Worm (Caenorhabditis elegans): ENCODE data around the gene srw-32.

The srw-32 gene

DNA sequence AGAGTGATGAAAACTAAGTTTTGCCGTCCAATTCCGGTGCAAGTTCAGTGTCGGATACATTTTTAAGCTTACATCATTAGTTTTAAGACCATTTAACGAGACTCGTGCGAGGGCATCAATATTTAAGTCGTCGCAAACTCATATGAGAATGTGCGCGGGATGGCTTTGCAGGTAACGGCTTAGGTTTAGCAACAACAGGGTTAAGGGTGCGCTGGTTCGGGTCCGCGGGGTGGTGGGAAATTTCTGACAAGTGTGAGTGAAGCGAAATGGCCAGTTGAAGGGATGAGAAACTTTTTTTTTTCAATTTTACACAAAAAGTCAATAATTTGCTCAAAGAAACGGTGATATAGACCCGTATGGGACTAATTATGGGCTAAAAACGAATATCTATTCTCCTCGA, 5.2 kb downstream of the srw-32 start (continued):
- peak; percentile 64; the same call in 1 of the 2 replicates for TF ChIP-seq lin-26 (GFP tag; IDR thresholded peaks at IDR 0.05)
- TF ChIP-seq mel-28 (tag; optimal IDR thresholded peaks at IDR 0.05; ENCODE audit: borderline replicate concordance) = no peak
- peak; percentile 44 for TF ChIP-seq B0261.1 (tag; optimal IDR thresholded peaks at IDR 0.05)
- TF ChIP-seq tbp1 (GFP tag; optimal IDR thresholded peaks at IDR 0.05) = peak; percentile 73
- TF ChIP-seq D2030.7 (GFP tag; IDR thresholded peaks at IDR 0.05) = no peak

DNA sequence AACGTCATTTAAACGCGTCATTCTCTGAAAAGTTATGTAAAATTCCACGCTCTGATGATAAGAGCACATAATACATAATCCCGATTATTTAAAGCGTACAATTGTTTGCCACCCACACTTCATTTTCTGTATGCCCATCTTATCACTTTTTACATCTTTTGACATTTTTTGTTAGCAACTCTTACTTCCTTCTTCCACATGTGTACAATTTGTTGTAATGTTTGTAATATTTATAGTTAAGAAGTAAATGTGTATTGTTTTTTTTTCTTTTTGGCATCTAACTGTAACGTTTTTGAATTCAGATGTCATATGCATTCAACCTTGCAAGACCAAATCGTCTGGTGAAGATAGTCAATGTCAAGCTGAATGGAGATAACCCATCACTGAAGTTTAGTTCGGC, 12.1 kb downstream of the srw-32 start, which contains the start of gene fbxa-136:
fbxa-136 (plus strand) TSS at position 301 of the 400 bp plus-strand sequence.
- TF ChIP-seq atf-7 (tag; optimal IDR thresholded peaks at IDR 0.05) (no peak), nfyb-1 (GFP tag; IDR thresholded peaks at IDR 0.05) (no peak), efl-1 (GFP tag; optimal IDR thresholded peaks at IDR 0.05) (no peak), attf-5 (GFP tag; optimal IDR thresholded peaks at IDR 0.05) (no peak), pha-4 (tag; optimal IDR thresholded peaks at IDR 0.05) (no peak), sea-2 (GFP tag; IDR thresholded peaks at IDR 0.05) (no peak), Y56A3A.18 (GFP tag; IDR thresholded peaks at IDR 0.05) (no peak), ztf-26 (tag; optimal IDR thresholded peaks at IDR 0.05) (no peak), attf-3 (GFP tag; conservative IDR thresholded peaks at IDR 0.05) (no peak), ccch-3 (GFP tag; optimal IDR thresholded peaks at IDR 0.05) (no peak), unc-130 (GFP tag; optimal IDR thresholded peaks at IDR 0.05) (no peak), nhr-90 (tag; optimal IDR thresholded peaks at IDR 0.05) (no peak), K11D2.4 (GFP tag; IDR thresholded peaks at IDR 0.05) (no peak), F57C9.4 (tag; optimal IDR thresholded peaks at IDR 0.05) (no peak), unc-62 (GFP tag; optimal IDR thresholded peaks at IDR 0.05) (no peak), B0261.1 (tag; optimal IDR thresholded peaks at IDR 0.05) (no peak)

DNA sequence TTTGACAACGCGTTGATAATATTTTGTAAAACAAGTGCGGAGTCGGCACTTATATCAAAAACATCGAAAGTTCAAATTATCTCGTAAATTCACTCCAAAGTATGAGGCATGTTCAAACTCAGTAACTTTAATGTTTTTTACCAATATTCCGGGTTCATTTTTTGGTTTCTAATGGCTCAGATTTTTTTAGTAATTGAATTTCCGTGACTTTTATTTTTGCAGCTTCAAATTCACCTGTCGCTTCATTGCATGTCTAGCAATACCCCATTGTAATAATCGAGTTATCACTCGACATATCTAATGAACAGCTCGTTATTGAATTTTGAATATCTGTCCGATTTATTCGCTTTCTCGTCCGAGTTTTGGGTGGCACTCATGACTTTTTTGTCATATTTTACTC, 19.1 kb downstream of the srw-32 start, which contains the start of gene srz-90:
srz-90 (plus strand) TSS at position 301 of the 400 bp plus-strand sequence.
- TF ChIP-seq C06A6.2 (GFP tag; conservative IDR thresholded peaks at IDR 0.05) = no peak
- no peak for TF ChIP-seq ccch-3 (GFP tag; optimal IDR thresholded peaks at IDR 0.05)
- no peak for TF ChIP-seq somi-1 (GFP tag; optimal IDR thresholded peaks at IDR 0.05)
- no peak for TF ChIP-seq ceh-58 (GFP tag; IDR thresholded peaks at IDR 0.05)
- TF ChIP-seq tbp1 (GFP tag; optimal IDR thresholded peaks at IDR 0.05) = no peak
- no peak for TF ChIP-seq unc-130 (GFP tag; optimal IDR thresholded peaks at IDR 0.05)

DNA sequence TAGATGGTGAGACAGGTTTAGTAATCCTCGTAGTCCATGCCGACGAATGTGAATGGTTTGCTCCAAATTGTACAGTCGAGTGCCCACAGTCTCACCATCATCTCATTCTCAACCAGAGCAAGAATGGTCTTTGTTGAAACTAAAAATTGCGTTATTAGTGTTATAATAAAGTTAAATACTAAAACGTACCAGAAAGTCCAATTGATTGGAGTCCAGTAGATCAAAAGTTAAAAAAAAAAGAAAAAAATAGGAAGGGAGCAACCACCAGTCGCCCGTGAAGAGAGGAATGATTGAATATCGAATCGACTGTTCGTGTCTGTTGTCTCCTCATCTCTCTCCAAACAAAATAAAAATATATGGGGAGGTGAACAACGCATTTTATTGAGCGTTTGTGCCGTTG, 21.9 kb downstream of the srw-32 start, which contains the start of gene C18D4.12:
C18D4.12 (minus strand) TSS at position 101 of the 400 bp plus-strand sequence.
- no peak for TF ChIP-seq Y56A3A.18 (GFP tag; IDR thresholded peaks at IDR 0.05)
- TF ChIP-seq Y53G8AR.9 (GFP tag; conservative IDR thresholded peaks at IDR 0.05) = no peak

DNA sequence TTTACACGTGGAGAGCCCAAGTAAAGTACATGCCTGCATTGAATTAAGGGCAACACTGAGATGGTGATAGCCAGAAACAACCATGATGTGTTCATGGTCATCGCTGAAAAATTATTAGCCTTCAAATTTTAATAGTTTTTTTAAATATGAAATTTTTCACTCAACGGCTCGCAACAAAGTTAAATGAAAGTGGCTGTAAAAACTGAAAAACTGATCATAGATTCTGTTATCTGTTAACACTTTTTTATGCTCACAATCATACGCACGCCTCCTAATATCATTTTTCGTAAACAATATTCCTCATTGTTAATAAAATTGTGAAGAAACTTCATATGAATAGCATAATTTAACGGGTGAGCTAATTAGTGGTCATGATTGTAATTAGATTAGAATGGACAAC, 22.8 kb downstream of the srw-32 start, which contains the start of gene C18D4.4:
C18D4.4 (minus strand) TSS at position 101 of the 400 bp plus-strand sequence.
- TF ChIP-seq ceh-91 (GFP tag; IDR thresholded peaks at IDR 0.05) (no peak), lag-1 (GFP tag; IDR thresholded peaks at IDR 0.05) (no peak), lin-40 (tag; optimal IDR thresholded peaks at IDR 0.05) (no peak), Y53G8AR.9 (GFP tag; conservative IDR thresholded peaks at IDR 0.05) (no peak), bed-1 (GFP tag; IDR thresholded peaks at IDR 0.05) (no peak), ztf-22 (GFP tag; optimal IDR thresholded peaks at IDR 0.05) (no peak), ztf-28 (GFP tag; IDR thresholded peaks at IDR 0.05) (no peak), nhr-90 (tag; optimal IDR thresholded peaks at IDR 0.05) (no peak), athp-1 (tag; optimal IDR thresholded peaks at IDR 0.05) (no peak)

DNA sequence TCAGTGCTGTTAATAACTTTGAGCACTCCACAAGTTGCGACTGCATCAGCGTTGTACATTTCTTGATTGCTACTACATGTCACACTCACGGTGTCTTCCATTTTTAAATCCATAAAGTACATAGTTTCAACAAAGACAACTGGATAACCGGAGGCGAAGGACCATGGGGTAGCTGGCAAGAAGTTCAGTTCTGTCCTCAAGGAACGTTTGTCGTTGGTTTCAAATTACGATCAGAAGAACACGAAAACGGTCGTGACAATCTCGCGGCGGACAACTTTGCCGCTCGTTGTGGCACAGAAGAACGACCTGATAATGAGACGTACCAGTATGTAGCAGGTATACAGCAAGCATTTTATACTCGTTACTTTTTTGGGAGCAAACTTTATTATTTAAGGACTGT, 24.1 kb downstream of the srw-32 start, which contains the start of gene C18D4.3:
C18D4.3 (minus strand) TSS at position 101 of the 400 bp plus-strand sequence.
- no peak for TF ChIP-seq rpc-1 (optimal IDR thresholded peaks at IDR 0.05)
- TF ChIP-seq rpc-1 (tag; optimal IDR thresholded peaks at IDR 0.05) = no peak
- TF ChIP-seq lin-26 (GFP tag; IDR thresholded peaks at IDR 0.05) = no peak
- no peak for TF ChIP-seq F33H1.4 (GFP tag; IDR thresholded peaks at IDR 0.05)
- no peak for TF ChIP-seq pbrm-1 (GFP tag; IDR thresholded peaks at IDR 0.05)
- TF ChIP-seq let-526 (GFP tag; IDR thresholded peaks at IDR 0.05) = no peak
- no peak for TF ChIP-seq repo-1 (tag; optimal IDR thresholded peaks at IDR 0.05)
- TF ChIP-seq ceh-40 (GFP tag; IDR thresholded peaks at IDR 0.05) = no peak
- TF ChIP-seq K11D2.4 (GFP tag; IDR thresholded peaks at IDR 0.05) = no peak
- TF ChIP-seq ceh-58 (GFP tag; IDR thresholded peaks at IDR 0.05) = no peak
- TF ChIP-seq somi-1 (GFP tag; optimal IDR thresholded peaks at IDR 0.05) = no peak
- TF ChIP-seq lin-40 (tag; optimal IDR thresholded peaks at IDR 0.05) = no peak
